Fruit fly (Drosophila melanogaster): ENCODE results near the gene Sras.

Gene Sras

DNA sequence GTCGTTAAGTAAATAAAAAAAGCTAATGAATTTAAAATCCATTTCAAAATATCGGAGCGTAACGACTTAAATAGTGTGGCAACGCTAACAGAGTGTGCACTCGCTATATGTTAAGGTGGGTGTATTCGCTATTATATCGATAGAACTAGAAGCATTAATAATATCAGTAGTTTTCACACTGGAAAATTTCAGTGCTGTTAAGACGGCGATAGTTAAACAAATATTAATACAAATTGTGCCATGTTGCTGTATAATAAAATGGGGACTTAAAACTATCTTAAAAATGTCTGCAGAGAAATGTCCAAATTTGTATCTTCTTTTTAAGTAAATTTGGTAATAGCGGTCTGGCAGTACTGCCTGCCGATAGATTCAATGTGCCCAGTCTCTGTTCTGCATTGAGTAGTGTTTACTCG, 19.7 kb downstream of the Sras start (continued):
- TF ChIP-seq ATbp (GFP tag; optimal IDR thresholded peaks at IDR 0.05), result no peak
- TF ChIP-seq CG7745 (tag; optimal IDR thresholded peaks at IDR 0.05), result no peak
- TF ChIP-seq prd (optimal IDR thresholded peaks at IDR 0.05), result no peak
- peak; percentile 96 for TF ChIP-seq prd (GFP tag; IDR thresholded peaks at IDR 0.05)
- peak; percentile 88 for TF ChIP-seq jumu (GFP tag; optimal IDR thresholded peaks at IDR 0.05)
- peak; percentile 93 for TF ChIP-seq CG4617 (GFP tag; optimal IDR thresholded peaks at IDR 0.05; ENCODE audit: borderline replicate concordance)
- no peak for TF ChIP-seq nau (GFP tag; optimal IDR thresholded peaks at IDR 0.05)
- peak; percentile 74 for TF ChIP-seq eyg (GFP tag; optimal IDR thresholded peaks at IDR 0.05)
- peak; percentile 90 for TF ChIP-seq CG13624 (GFP tag; optimal IDR thresholded peaks at IDR 0.05)
- TF ChIP-seq Asciz (GFP tag; optimal IDR thresholded peaks at IDR 0.05), result no peak
- TF ChIP-seq CG3726 (GFP tag; IDR thresholded peaks at IDR 0.05), result peak; percentile 78; the same call in 2 of the 3 replicates
- TF ChIP-seq Antp (GFP tag; optimal IDR thresholded peaks at IDR 0.05), result peak; percentile 85
- TF ChIP-seq dysf (GFP tag; IDR thresholded peaks at IDR 0.05), result peak; percentile 90
- no peak for TF ChIP-seq bigmax (GFP tag; optimal IDR thresholded peaks at IDR 0.05)
- no peak for TF ChIP-seq B-H2 (GFP tag; optimal IDR thresholded peaks at IDR 0.05)
- TF ChIP-seq kah (GFP tag; optimal IDR thresholded peaks at IDR 0.05), result no peak
- TF ChIP-seq TFAM (GFP tag; optimal IDR thresholded peaks at IDR 0.05), result no peak
- TF ChIP-seq NC2β (GFP tag; optimal IDR thresholded peaks at IDR 0.05), result peak; percentile 79
- TF ChIP-seq h (optimal IDR thresholded peaks at IDR 0.05), result no peak
- peak; percentile 42; the same call in 1 of the 2 replicates for TF ChIP-seq Adf1 (GFP tag; IDR thresholded peaks at IDR 0.05)
- no peak for TF ChIP-seq Neu2 (GFP tag; optimal IDR thresholded peaks at IDR 0.05; ENCODE audit: borderline replicate concordance)
- peak; percentile 85 for TF ChIP-seq Dek (tag; optimal IDR thresholded peaks at IDR 0.05)
- TF ChIP-seq aop (GFP tag; IDR thresholded peaks at IDR 0.05), result peak; percentile 86
- TF ChIP-seq Kr (GFP tag; optimal IDR thresholded peaks at IDR 0.05), result no peak
- peak; percentile 70 for TF ChIP-seq crc (GFP tag; optimal IDR thresholded peaks at IDR 0.05)
- TF ChIP-seq cato (GFP tag; optimal IDR thresholded peaks at IDR 0.05; ENCODE audit: borderline replicate concordance), result peak; percentile 72
- TF ChIP-seq ind (GFP tag; optimal IDR thresholded peaks at IDR 0.05), result peak; percentile 92
- TF ChIP-seq CG2712 (tag; optimal IDR thresholded peaks at IDR 0.05), result peak; percentile 86
- TF ChIP-seq Dad (GFP tag; optimal IDR thresholded peaks at IDR 0.05), result peak; percentile 81
- peak; percentile 85 for TF ChIP-seq CG12659 (GFP tag; optimal IDR thresholded peaks at IDR 0.05)
- peak; percentile 83 for TF ChIP-seq CG1792 (GFP tag; optimal IDR thresholded peaks at IDR 0.05)
- peak; percentile 53 for TF ChIP-seq slou (GFP tag; optimal IDR thresholded peaks at IDR 0.05)
- TF ChIP-seq CG15479 (GFP tag; optimal IDR thresholded peaks at IDR 0.05), result no peak
- peak; percentile 81 for TF ChIP-seq grau (tag; optimal IDR thresholded peaks at IDR 0.05)
- peak; percentile 62 for TF ChIP-seq CG12299 (tag; optimal IDR thresholded peaks at IDR 0.05)
- peak; percentile 91 for TF ChIP-seq gem (tag; optimal IDR thresholded peaks at IDR 0.05)
- peak; percentile 93 for TF ChIP-seq CG32532 (GFP tag; IDR thresholded peaks at IDR 0.05)
- TF ChIP-seq CG8359 (GFP tag; optimal IDR thresholded peaks at IDR 0.05; ENCODE audit: borderline replicate concordance), result no peak
- peak; percentile 69 for TF ChIP-seq CG7271 (tag; optimal IDR thresholded peaks at IDR 0.05)
- peak; percentile 38 for TF ChIP-seq org-1 (GFP tag; optimal IDR thresholded peaks at IDR 0.05)
- TF ChIP-seq CG6791 (GFP tag; IDR thresholded peaks at IDR 0.05; ENCODE audit: partially characterized antibody), result peak; percentile 77
- TF ChIP-seq mam (GFP tag; optimal IDR thresholded peaks at IDR 0.05), result peak; percentile 95
- peak; percentile 96 for TF ChIP-seq BEAF-32 (GFP tag; optimal IDR thresholded peaks at IDR 0.05)
- TF ChIP-seq ttk (GFP tag; IDR thresholded peaks at IDR 0.05), result peak; percentile 89
- peak; percentile 74 for TF ChIP-seq Opbp (GFP tag; IDR thresholded peaks at IDR 0.05; ENCODE audit: partially characterized antibody)
- TF ChIP-seq CG17612 (GFP tag; IDR thresholded peaks at IDR 0.05), result peak; percentile 80
- peak; percentile 90 for TF ChIP-seq Sin3A (optimal IDR thresholded peaks at IDR 0.05)
- TF ChIP-seq gt (GFP tag; IDR thresholded peaks at IDR 0.05), result peak; percentile 81
- TF ChIP-seq CG13296 (GFP tag; optimal IDR thresholded peaks at IDR 0.05), result no peak
- peak; percentile 85 for TF ChIP-seq CG1647 (GFP tag; optimal IDR thresholded peaks at IDR 0.05)
- peak; percentile 75 for TF ChIP-seq pita (GFP tag; optimal IDR thresholded peaks at IDR 0.05)
- TF ChIP-seq CG16779 (GFP tag; IDR thresholded peaks at IDR 0.05), result peak; percentile 59; the same call in 1 of the 2 replicates
